Worm (Caenorhabditis elegans): ENCODE results near the gene fbxb-47.

fbxb-47 gene

DNA sequence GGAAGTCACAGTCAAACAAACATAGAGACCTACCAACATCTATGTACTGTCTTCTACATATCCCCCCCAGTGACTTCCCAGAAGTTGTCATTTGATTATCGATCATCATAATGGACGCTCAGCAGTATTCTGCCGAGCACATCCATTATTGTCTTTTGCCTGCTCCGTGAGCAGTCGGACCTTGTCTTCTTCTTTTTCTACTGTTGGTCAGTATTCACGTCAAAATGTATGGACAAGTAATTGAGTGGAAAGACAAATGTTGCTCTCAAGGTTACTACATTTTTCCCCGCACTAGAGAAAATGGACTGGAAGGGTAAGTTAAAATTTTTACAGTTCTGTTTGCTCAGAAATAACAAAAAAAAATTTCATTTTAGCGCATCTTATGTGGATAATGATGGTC, 48.3 kb downstream of the fbxb-47 start, which contains the start of gene btb-12:
Gene btb-12, plus strand, starts transcription at position 301 of the 400 bp plus-strand sequence.
- TF ChIP-seq snpc-1.1 (tag; optimal IDR thresholded peaks at IDR 0.05; ENCODE audit: insufficient read depth) (no peak), ztf-28 (GFP tag; IDR thresholded peaks at IDR 0.05) (no peak), ztf-6 (GFP tag; IDR thresholded peaks at IDR 0.05) (no peak), attf-5 (GFP tag; optimal IDR thresholded peaks at IDR 0.05) (no peak), ama-1 (optimal IDR thresholded peaks at IDR 0.05) (no peak), ama-1 (GFP tag; optimal IDR thresholded peaks at IDR 0.05) (no peak), madf-8 (GFP tag; conservative IDR thresholded peaks at IDR 0.05) (no peak), rec-8 (tag; optimal IDR thresholded peaks at IDR 0.05) (no peak), egl-44 (GFP tag; IDR thresholded peaks at IDR 0.05) (no peak), mxl-1 (tag; optimal IDR thresholded peaks at IDR 0.05) (no peak), ccch-3 (GFP tag; optimal IDR thresholded peaks at IDR 0.05) (no peak), him-1 (tag; optimal IDR thresholded peaks at IDR 0.05) (no peak), cebp-2 (GFP tag; IDR thresholded peaks at IDR 0.05) (no peak), snpc-4 (GFP tag; optimal IDR thresholded peaks at IDR 0.05) (no peak), snpc-4 (tag; optimal IDR thresholded peaks at IDR 0.05) (no peak)

DNA sequence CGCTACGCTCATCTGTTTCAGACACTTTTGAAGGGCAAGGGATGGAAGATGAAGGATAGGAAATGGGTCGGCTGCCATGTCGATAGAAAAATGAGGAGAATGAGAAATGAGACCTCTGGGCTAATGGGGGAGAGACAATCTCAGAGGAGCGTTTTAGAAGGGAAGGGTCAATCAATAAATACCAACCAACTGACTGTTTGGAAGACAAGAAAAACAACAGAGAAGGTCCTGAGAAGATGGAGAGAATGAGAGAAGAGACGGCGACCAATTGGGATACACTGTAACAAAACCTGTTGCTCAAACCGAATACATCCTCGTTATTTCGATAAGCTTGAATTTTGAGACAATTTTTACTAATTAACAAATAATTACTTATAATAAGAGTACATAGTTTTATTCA, 49.9 kb downstream of the fbxb-47 start, which contains the start of gene fbxb-15:
Gene fbxb-15, minus strand, starts transcription at position 101 of the 400 bp plus-strand sequence.
- TF ChIP-seq ztf-26 (tag; optimal IDR thresholded peaks at IDR 0.05) (no peak), chd-7 (tag; optimal IDR thresholded peaks at IDR 0.05) (no peak), zim-3 (tag; optimal IDR thresholded peaks at IDR 0.05) (no peak), unc-130 (GFP tag; optimal IDR thresholded peaks at IDR 0.05) (no peak), cebp-2 (GFP tag; IDR thresholded peaks at IDR 0.05) (no peak), let-607 (tag; optimal IDR thresholded peaks at IDR 0.05) (no peak), F49E8.2 (tag; optimal IDR thresholded peaks at IDR 0.05; ENCODE audit: insufficient read depth) (no peak), lin-26 (GFP tag; IDR thresholded peaks at IDR 0.05) (no peak), aptf-2 (GFP tag; conservative IDR thresholded peaks at IDR 0.05) (no peak), lin-54 (GFP tag; optimal IDR thresholded peaks at IDR 0.05) (no peak), B0035.1 (tag; optimal IDR thresholded peaks at IDR 0.05) (no peak), repo-1 (tag; optimal IDR thresholded peaks at IDR 0.05) (no peak), B0019.2 (GFP tag; conservative IDR thresholded peaks at IDR 0.05) (no peak), madf-3 (GFP tag; IDR thresholded peaks at IDR 0.05) (no peak), ZK185.1 (tag; optimal IDR thresholded peaks at IDR 0.05; ENCODE audit: poor library complexity, severe bottlenecking) (no peak), D2030.7 (GFP tag; IDR thresholded peaks at IDR 0.05) (no peak), pbrm-1 (GFP tag; IDR thresholded peaks at IDR 0.05) (no peak), mel-28 (tag; optimal IDR thresholded peaks at IDR 0.05; ENCODE audit: borderline replicate concordance) (no peak), F37B4.10 (GFP tag; IDR thresholded peaks at IDR 0.05) (no peak)
